Fruit fly (Drosophila melanogaster) whole organism, embryonic: ENCODE measurements around the gene Alp4.

ENCODE experiments used
- Atf3 ChIP-seq: fragments of 200-800 bp; sonication (Bioruptor generic); optimal IDR thresholded peaks from 3 replicates; lab custom pipeline; 2016; ENCODE audit warnings: missing biosample characterization, missing genetic modification characterization
- CG11093 ChIP-seq: fragments of 200-800 bp; sonication (Bioruptor generic); IDR thresholded peaks from 3 replicates; pipeline ENCODE4 v1.3.6; 2022; ENCODE audit warnings: missing biosample characterization, missing genetic modification characterization
- CG11398 ChIP-seq: fragments of 200-800 bp; sonication (Bioruptor generic); optimal IDR thresholded peaks from 2 replicates; lab custom pipeline; 2016; ENCODE audit warnings: missing biosample characterization, missing genetic modification characterization
- CG12219 ChIP-seq: fragments of 200-800 bp; sonication (Bioruptor generic); optimal IDR thresholded peaks from 3 replicates; lab custom pipeline; 2018; ENCODE audit warnings: missing biosample characterization, mild to moderate bottlenecking, missing genetic modification characterization
- CG12744 ChIP-seq: fragments of 200-800 bp; sonication (Bioruptor generic); optimal IDR thresholded peaks from 2 replicates; lab custom pipeline; 2016; ENCODE audit warnings: missing biosample characterization, missing genetic modification characterization
- CG18262 ChIP-seq: fragments of 200-800 bp; optimal IDR thresholded peaks from 3 replicates; lab custom pipeline; 2019; ENCODE audit warnings: missing biosample characterization, mild to moderate bottlenecking, missing genetic modification characterization, moderate library complexity
- CG2202 ChIP-seq: fragments of 200-800 bp; sonication (Bioruptor generic); optimal IDR thresholded peaks from 2 replicates; lab custom pipeline; 2018; ENCODE audit warnings: missing biosample characterization, mild to moderate bottlenecking, missing genetic modification characterization
- CG2712 ChIP-seq: fragments of 200-800 bp; optimal IDR thresholded peaks from 3 replicates; lab custom pipeline; 2019; ENCODE audit warnings: missing biosample characterization, mild to moderate bottlenecking, missing genetic modification characterization, moderate library complexity
- CG3726 ChIP-seq: fragments of 200-800 bp; sonication (Bioruptor generic); IDR thresholded peaks from 3 replicates; pipeline ENCODE4, ENCODE4 v1.3.6; 2022; ENCODE audit warnings: missing biosample characterization, missing genetic modification characterization
- CG4360 ChIP-seq: fragments of 200-800 bp; sonication (Bioruptor generic); IDR thresholded peaks from 2 replicates; pipeline ENCODE4 v1.3.6; 2022; ENCODE audit warnings: missing biosample characterization, missing genetic modification characterization
- CG4820 ChIP-seq: fragments of 200-800 bp; sonication (Bioruptor generic); optimal IDR thresholded peaks from 3 replicates; lab custom pipeline; 2016; ENCODE audit warnings: missing biosample characterization, missing genetic modification characterization
- CG5245 ChIP-seq: fragments of 200-800 bp; sonication (Bioruptor generic); optimal IDR thresholded peaks from 3 replicates; lab custom pipeline; 2016; ENCODE audit warnings: missing biosample characterization, missing genetic modification characterization
- CG6254 ChIP-seq: fragments of 200-800 bp; sonication (Bioruptor generic); optimal IDR thresholded peaks from 3 replicates; lab custom pipeline; 2017; ENCODE audit warnings: mild to moderate bottlenecking, missing biosample characterization, missing genetic modification reagents, missing genetic modification characterization
- CG6272 ChIP-seq: fragments of 200-800 bp; sonication (Bioruptor generic); IDR thresholded peaks from 2 replicates; pipeline ENCODE4 v1.3.6; 2022; ENCODE audit warnings: missing biosample characterization, missing genetic modification characterization
- CG6791 ChIP-seq: fragments of 200-800 bp; sonication (Bioruptor generic); IDR thresholded peaks from 3 replicates; pipeline ENCODE4 v1.3.6; 2022; ENCODE audit warnings: missing biosample characterization, missing genetic modification characterization; ENCODE audit not compliant: partially characterized antibody
- CG7271 ChIP-seq: fragments of 200-800 bp; sonication (Bioruptor generic); optimal IDR thresholded peaks from 2 replicates; lab custom pipeline; 2018; ENCODE audit warnings: missing biosample characterization, mild to moderate bottlenecking, missing genetic modification characterization, moderate library complexity
- CG7357 ChIP-seq: fragments of 200-800 bp; sonication (Bioruptor generic); IDR thresholded peaks from 3 replicates; pipeline ENCODE4 v1.3.6; 2022; ENCODE audit warnings: missing biosample characterization, missing genetic modification characterization
- CG9215 ChIP-seq: fragments of 200-800 bp; sonication (Bioruptor generic); IDR thresholded peaks from 2 replicates; pipeline ENCODE4 v1.3.6; 2022; ENCODE audit warnings: missing biosample characterization, missing genetic modification characterization
- CkIIα-i1 ChIP-seq: fragments of 200-800 bp; sonication (Bioruptor generic); IDR thresholded peaks from 2 replicates; pipeline ENCODE4 v1.3.6; 2022; ENCODE audit warnings: missing biosample characterization, missing genetic modification characterization
- Dll ChIP-seq: fragments of 200-800 bp; sonication (Bioruptor generic); IDR thresholded peaks from 4 replicates; pipeline ENCODE4 v1.3.6; 2022; ENCODE audit warnings: missing biosample characterization, missing genetic modification characterization; ENCODE audit not compliant: partially characterized antibody
- HLH3B ChIP-seq: fragments of 200-800 bp; sonication (Bioruptor generic); IDR thresholded peaks from 2 replicates; pipeline ENCODE4 v1.3.6; 2022; ENCODE audit warnings: missing biosample characterization, missing genetic modification characterization
- Mad ChIP-seq: fragments of 200-800 bp; sonication (Bioruptor generic); optimal IDR thresholded peaks from 2 replicates; lab custom pipeline; 2016; ENCODE audit warnings: missing biosample characterization, missing genetic modification characterization
- Nf-YB ChIP-seq: fragments of 200-800 bp; sonication (Bioruptor generic); optimal IDR thresholded peaks from 3 replicates; lab custom pipeline; 2019; ENCODE audit warnings: missing biosample characterization, mild to moderate bottlenecking, missing genetic modification characterization, moderate library complexity
- Tbp ChIP-seq: fragments of >200 bp; optimal IDR thresholded peaks from 2 replicates; lab custom pipeline; 2018; ENCODE audit warnings: missing biosample characterization, missing genetic modification characterization
- Xbp1 ChIP-seq: fragments of 200-800 bp; sonication (Bioruptor generic); optimal IDR thresholded peaks from 3 replicates; lab custom pipeline; 2016; ENCODE audit warnings: missing biosample characterization, mild to moderate bottlenecking, missing genetic modification characterization
- ab ChIP-seq: fragments of 200-800 bp; sonication (Bioruptor generic); optimal IDR thresholded peaks from 2 replicates; lab custom pipeline; 2016; ENCODE audit warnings: missing biosample characterization, missing genetic modification characterization
- br ChIP-seq: fragments of >200 bp; optimal IDR thresholded peaks from 2 replicates; lab custom pipeline; 2017
- dati ChIP-seq: fragments of 200-800 bp; sonication (Bioruptor generic); IDR thresholded peaks from 2 replicates; pipeline ENCODE4 v1.3.6; 2022; ENCODE audit warnings: missing biosample characterization, missing genetic modification characterization
- dpn ChIP-seq, 2 experiments: fragments of 200-800 bp; sonication (Bioruptor generic); optimal IDR thresholded peaks; 3 replicates each; lab custom pipeline; 2016; ENCODE audit warnings: missing biosample characterization in 2 of 2, missing genetic modification characterization in 2 of 2
- ems ChIP-seq: fragments of 200-800 bp; sonication (Bioruptor generic); optimal IDR thresholded peaks from 3 replicates; lab custom pipeline; 2016; ENCODE audit warnings: missing biosample characterization, missing genetic modification characterization
- en ChIP-seq: fragments of 200-800 bp; sonication (Bioruptor generic); optimal IDR thresholded peaks from 2 replicates; lab custom pipeline; 2016; ENCODE audit warnings: missing biosample characterization, missing genetic modification characterization
- fd96Cb ChIP-seq: fragments of 200-800 bp; sonication (Bioruptor generic); optimal IDR thresholded peaks from 2 replicates; lab custom pipeline; 2018; ENCODE audit warnings: missing biosample characterization, mild to moderate bottlenecking, missing genetic modification characterization, moderate library complexity
- gcm ChIP-seq: fragments of 200-800 bp; sonication (Bioruptor generic); optimal IDR thresholded peaks from 2 replicates; lab custom pipeline; 2019; ENCODE audit warnings: missing biosample characterization, mild to moderate bottlenecking, missing genetic modification characterization, moderate library complexity
- knrl ChIP-seq: fragments of 200-800 bp; sonication (Bioruptor generic); IDR thresholded peaks from 3 replicates; pipeline ENCODE4 v1.3.6; 2022; ENCODE audit warnings: missing biosample characterization, missing genetic modification characterization; ENCODE audit not compliant: partially characterized antibody
- nau ChIP-seq: fragments of 200-800 bp; sonication (Bioruptor generic); optimal IDR thresholded peaks from 3 replicates; lab custom pipeline; 2017; ENCODE audit warnings: missing biosample characterization, mild to moderate bottlenecking, missing genetic modification characterization, missing genetic modification reagents
- oc ChIP-seq: fragments of 200-800 bp; sonication (Bioruptor generic); optimal IDR thresholded peaks from 2 replicates; lab custom pipeline; 2018; ENCODE audit warnings: missing biosample characterization, mild to moderate bottlenecking, missing genetic modification characterization, moderate library complexity
- peb ChIP-seq: fragments of 200-800 bp; sonication (Bioruptor generic); IDR thresholded peaks from 2 replicates; pipeline ENCODE4 v1.3.6; 2022; ENCODE audit warnings: missing biosample characterization, missing genetic modification characterization
- pum ChIP-seq: fragments of 200-800 bp; sonication (Bioruptor generic); optimal IDR thresholded peaks from 2 replicates; lab custom pipeline; 2016; ENCODE audit warnings: missing biosample characterization, missing genetic modification characterization
- sd ChIP-seq: fragments of 200-800 bp; sonication (Bioruptor generic); optimal IDR thresholded peaks from 3 replicates; lab custom pipeline; 2018; ENCODE audit warnings: missing biosample characterization, mild to moderate bottlenecking, missing genetic modification characterization, moderate library complexity
- ssp ChIP-seq: fragments of 200-800 bp; sonication (Bioruptor generic); IDR thresholded peaks from 2 replicates; pipeline ENCODE4 v1.3.6; 2022; ENCODE audit warnings: missing biosample characterization, missing genetic modification characterization
- sug ChIP-seq: fragments of 200-800 bp; optimal IDR thresholded peaks from 2 replicates; lab custom pipeline; 2019; ENCODE audit warnings: missing biosample characterization, mild to moderate bottlenecking, missing genetic modification characterization, moderate library complexity
- tin ChIP-seq: fragments of 200-800 bp; sonication (Bioruptor generic); optimal IDR thresholded peaks from 3 replicates; lab custom pipeline; 2016; ENCODE audit warnings: missing biosample characterization, missing genetic modification characterization
- tll ChIP-seq, 2 experiments: fragments of 200-800 bp in 1 of 2; fragments of >200 bp in 1 of 2; sonication (Bioruptor generic) in 1 of 2; optimal IDR thresholded peaks; 2 replicates each; lab custom pipeline; 2017 to 2019; ENCODE audit warnings: missing biosample characterization in 2 of 2, missing genetic modification characterization in 2 of 2, mild to moderate bottlenecking in 1 of 2, moderate library complexity in 1 of 2
- trh ChIP-seq: fragments of 200-800 bp; sonication (Bioruptor generic); optimal IDR thresholded peaks from 2 replicates; lab custom pipeline; 2016; ENCODE audit warnings: missing biosample characterization, missing genetic modification characterization
- vvl ChIP-seq: fragments of 200-800 bp; sonication (Bioruptor generic); IDR thresholded peaks from 2 replicates; pipeline ENCODE4 v1.3.6; 2022; ENCODE audit warnings: missing biosample characterization, missing genetic modification characterization
- wek ChIP-seq: fragments of 200-800 bp; sonication (Bioruptor generic); optimal IDR thresholded peaks from 3 replicates; lab custom pipeline; 2018; ENCODE audit warnings: missing biosample characterization, mild to moderate bottlenecking, missing genetic modification characterization, moderate library complexity
- z ChIP-seq: fragments of 200-800 bp; sonication (Bioruptor generic); IDR thresholded peaks from 3 replicates; pipeline ENCODE4 v1.3.6; 2022; ENCODE audit warnings: missing biosample characterization, missing genetic modification characterization
- zen2 ChIP-seq: fragments of 200-800 bp; sonication (Bioruptor generic); IDR thresholded peaks from 3 replicates; pipeline ENCODE4 v1.3.6; 2022; ENCODE audit warnings: missing biosample characterization, missing genetic modification characterization; ENCODE audit not compliant: partially characterized antibody
- zf30C ChIP-seq: fragments of 200-800 bp; sonication (Bioruptor generic); optimal IDR thresholded peaks from 3 replicates; lab custom pipeline; 2018; ENCODE audit warnings: missing biosample characterization, mild to moderate bottlenecking, missing genetic modification characterization

The Alp4 gene

DNA sequence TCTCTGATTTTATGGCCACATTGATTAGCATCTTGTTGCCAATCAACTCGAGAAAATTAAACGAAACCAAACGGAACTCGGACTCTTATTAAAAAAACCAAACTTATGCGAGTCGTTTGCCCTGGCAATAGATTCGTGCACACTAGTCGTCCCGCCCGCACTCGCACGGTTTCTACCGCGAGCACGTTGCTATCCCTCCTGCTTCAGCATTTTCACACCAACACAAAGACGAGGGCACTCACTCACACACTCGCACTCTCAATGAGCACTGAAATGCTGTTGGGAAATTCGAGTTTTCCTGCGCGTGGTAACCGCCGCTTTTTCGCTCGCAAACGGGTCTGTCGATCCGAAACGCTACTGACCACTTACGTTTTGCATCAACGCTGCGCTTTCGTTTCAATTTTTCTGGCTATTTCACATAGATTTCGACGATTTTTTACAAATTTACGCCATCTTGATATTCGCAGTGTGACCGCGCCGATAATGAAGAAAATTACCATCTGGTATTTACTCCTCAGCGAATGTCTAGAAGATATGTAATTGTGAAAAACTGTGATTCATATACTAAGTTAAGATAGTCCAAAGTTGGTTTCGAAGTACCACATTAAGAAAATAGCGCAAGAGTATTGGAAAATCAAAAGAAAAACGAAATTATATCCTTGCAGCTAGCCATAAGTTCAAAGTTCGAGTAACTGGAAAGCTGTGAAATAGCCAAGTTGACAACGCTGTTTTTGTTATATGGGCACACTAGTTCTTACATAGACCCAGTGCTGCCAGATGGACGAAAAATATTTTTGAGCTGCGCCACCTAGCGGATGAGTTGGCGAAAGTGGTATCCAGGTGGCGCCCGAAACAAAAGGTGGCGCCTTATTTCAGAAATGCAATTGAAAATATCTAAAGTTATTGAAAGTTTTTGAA lies 12.2 kb downstream of the Alp4 start, which contains the start of gene dco (continued):
- TF ChIP-seq CG11398 (GFP tag; lab: Kevin White, UChicago) (peak; percentile 49), dpn (GFP tag; optimal IDR thresholded peaks at IDR 0.05; lab: Kevin White, UChicago) (peak; percentile 76 to 83), CG6791 (GFP tag; lab: Robert Waterston, UW) (0 out of 3 replicates have a peak, but pooled peaks have one; percentile 34), en (GFP tag; lab: Kevin White, UChicago) (no peak), CG4820 (GFP tag; lab: Kevin White, UChicago) (peak; percentile 72), ems (GFP tag; lab: Kevin White, UChicago) (peak; percentile 42), vvl (GFP tag; lab: Robert Waterston, UW) (peak; percentile 90), trh (GFP tag; lab: Kevin White, UChicago) (peak; percentile 24), CG4360 (GFP tag; lab: Robert Waterston, UW) (no peak; the same call in 1 of the 2 replicates), CG12219 (GFP tag; lab: Kevin White, UChicago) (no peak), CG2712 (tag; lab: Kevin White, UChicago) (peak; percentile 77), z (peak; percentile 59; the same call in 1 of the 3 replicates), tll (GFP tag; optimal IDR thresholded peaks at IDR 0.05; lab: Kevin White, UChicago) (peak in 1 of 2 experiments; percentile 27), zf30C (GFP tag; lab: Kevin White, UChicago) (no peak), CG6272 (peak; percentile 53), sug (tag; lab: Kevin White, UChicago) (peak; percentile 61), CG3726 (GFP tag; lab: Robert Waterston, UW) (peak; percentile 85; the same call in 2 of the 3 replicates), sd (peak; percentile 25), CG12744 (peak; percentile 59), br (lab: Kevin White, UChicago) (no peak), Xbp1 (GFP tag; lab: Kevin White, UChicago) (peak; percentile 91), CG9215 (GFP tag; lab: Robert Waterston, UW) (peak; percentile 77), CG5245 (GFP tag; lab: Kevin White, UChicago) (peak; percentile 94), Mad (GFP tag; lab: Kevin White, UChicago) (peak; percentile 60), CG7357 (GFP tag; lab: Robert Waterston, UW) (peak; percentile 61; the same call in 1 of the 3 replicates), zen2 (GFP tag; lab: Robert Waterston, UW) (no peak), dati (GFP tag; lab: Robert Waterston, UW) (peak; percentile 46; the same call in 1 of the 2 replicates), ab (GFP tag; lab: Kevin White, UChicago) (no peak), fd96Cb (tag; lab: Kevin White, UChicago) (peak; percentile 59), Tbp (GFP tag; lab: Kevin White, UChicago) (no peak), CG2202 (no peak), wek (GFP tag; lab: Kevin White, UChicago) (no peak), CkIIα-i1 (no peak), CG6254 (GFP tag; lab: Kevin White, UChicago) (no peak), pum (GFP tag; lab: Kevin White, UChicago) (peak; percentile 91), oc (tag; lab: Kevin White, UChicago) (no peak)

DNA sequence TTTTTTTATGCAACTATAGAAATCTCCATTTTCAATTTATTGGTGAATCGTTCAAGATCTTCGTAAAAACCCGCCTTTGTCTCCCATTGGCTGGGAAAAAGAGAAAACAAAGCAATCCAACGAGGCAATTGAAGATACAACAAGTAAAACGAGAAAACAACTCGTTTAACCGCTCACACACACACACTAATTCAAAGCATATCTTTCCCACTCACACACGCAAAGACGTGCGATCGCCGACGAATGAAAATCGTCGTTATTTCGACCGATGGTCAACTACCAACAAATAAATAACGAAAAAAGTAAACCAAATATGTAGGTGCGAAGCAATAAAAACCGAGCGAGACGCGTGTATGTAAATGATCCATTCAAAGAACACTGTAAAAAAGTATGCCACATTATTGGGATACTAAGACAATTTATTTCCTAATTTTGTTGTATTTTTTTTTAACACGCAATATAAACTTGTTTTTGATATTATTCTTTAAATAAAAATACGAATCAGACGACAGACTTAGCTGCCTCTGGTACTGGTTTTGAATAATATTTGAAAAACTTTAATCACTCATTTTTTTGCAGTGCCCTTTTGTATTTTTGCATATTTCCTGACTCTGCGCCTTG lies 13.7 kb downstream of the Alp4 start:
- TF ChIP-seq peb (GFP tag; lab: Robert Waterston, UW): no peak
- TF ChIP-seq CG18262 (tag; lab: Kevin White, UChicago): peak; percentile 4
- no peak for TF ChIP-seq knrl (GFP tag; lab: Robert Waterston, UW)
- no peak for TF ChIP-seq CG11093 (GFP tag; lab: Robert Waterston, UW)
- TF ChIP-seq Nf-YB: peak; percentile 99
- TF ChIP-seq Atf3 (GFP tag; lab: Kevin White, UChicago): no peak
- no peak for TF ChIP-seq tin
- 0 out of 2 replicates have a peak, but pooled peaks have one; percentile 6 for TF ChIP-seq HLH3B
- TF ChIP-seq Dll: no peak
- TF ChIP-seq ssp (GFP tag; lab: Robert Waterston, UW): no peak
- no peak for TF ChIP-seq CG7271
- TF ChIP-seq gcm: no peak
- no peak for TF ChIP-seq nau
